Fruit fly (Drosophila melanogaster): ENCODE results near the gene CG14926.

CG14926 gene

dm6 chr2L:11307072-11307471 lies 36.0 kb downstream of the CG14926 start:
- TF ChIP-seq Sp1 (GFP tag; optimal IDR thresholded peaks at IDR 0.05): peak; percentile 14
- no peak for TF ChIP-seq Mio (GFP tag; optimal IDR thresholded peaks at IDR 0.05)

- TF ChIP-seq Mio (GFP tag; optimal IDR thresholded peaks at IDR 0.05) (no peak), sage (GFP tag; optimal IDR thresholded peaks at IDR 0.05) (peak; percentile 75), CG9705 (GFP tag; optimal IDR thresholded peaks at IDR 0.05) (peak; percentile 58), Abd-B (GFP tag; optimal IDR thresholded peaks at IDR 0.05) (no peak), usp (GFP tag; optimal IDR thresholded peaks at IDR 0.05) (no peak), CG32264 (GFP tag; optimal IDR thresholded peaks at IDR 0.05) (peak; percentile 35), dmrt93B (GFP tag; optimal IDR thresholded peaks at IDR 0.05) (peak; percentile 47), foxo (GFP tag; optimal IDR thresholded peaks at IDR 0.05) (peak in 1 of 2 experiments; percentile 81), CrebA (GFP tag; optimal IDR thresholded peaks at IDR 0.05; ENCODE audit: borderline replicate concordance) (peak; percentile 10), Myc (optimal IDR thresholded peaks at IDR 0.05) (no peak), HLH106 (tag; optimal IDR thresholded peaks at IDR 0.05) (peak; percentile 83), h (GFP tag; optimal IDR thresholded peaks at IDR 0.05) (peak; percentile 83), dl (GFP tag; optimal IDR thresholded peaks at IDR 0.05; ENCODE audit: insufficient read depth in 1 of 2, partially characterized antibody in 2 of 2) (no peak), Dif (GFP tag; optimal IDR thresholded peaks at IDR 0.05; ENCODE audit: partially characterized antibody) (no peak), Sp1 (GFP tag; optimal IDR thresholded peaks at IDR 0.05) (peak; percentile 75), dsf (GFP tag; optimal IDR thresholded peaks at IDR 0.05; ENCODE audit: borderline replicate concordance) (no peak), jim (GFP tag; optimal IDR thresholded peaks at IDR 0.05) (no peak), ey (GFP tag; optimal IDR thresholded peaks at IDR 0.05) (peak; percentile 81), Rel (GFP tag; optimal IDR thresholded peaks at IDR 0.05) (no peak), Rel (tag; optimal IDR thresholded peaks at IDR 0.05) (peak; percentile 14), Jra (GFP tag; optimal IDR thresholded peaks at IDR 0.05) (peak; percentile 48), Dfd (GFP tag; optimal IDR thresholded peaks at IDR 0.05) (no peak), Hr78 (GFP tag; optimal IDR thresholded peaks at IDR 0.05) (no peak), GATAd (GFP tag; optimal IDR thresholded peaks at IDR 0.05) (peak; percentile 46), woc (GFP tag; optimal IDR thresholded peaks at IDR 0.05) (peak; percentile 65), fru (GFP tag; optimal IDR thresholded peaks at IDR 0.05) (peak; percentile 78), brk (GFP tag; optimal IDR thresholded peaks at IDR 0.05) (peak; percentile 65), psq (GFP tag; optimal IDR thresholded peaks at IDR 0.05) (peak; percentile 71), OdsH (GFP tag; optimal IDR thresholded peaks at IDR 0.05) (peak; percentile 74), Vsx2 (GFP tag; optimal IDR thresholded peaks at IDR 0.05; ENCODE audit: partially characterized antibody) (no peak), N (GFP tag; optimal IDR thresholded peaks at IDR 0.05) (no peak), pan (optimal IDR thresholded peaks at IDR 0.05) (no peak), sv (GFP tag; optimal IDR thresholded peaks at IDR 0.05) (no peak), lola (GFP tag; optimal IDR thresholded peaks at IDR 0.05) (no peak), tai (GFP tag; optimal IDR thresholded peaks at IDR 0.05) (peak; percentile 77), Hr83 (GFP tag; optimal IDR thresholded peaks at IDR 0.05; ENCODE audit: poor library complexity, severe bottlenecking) (no peak), rgr (GFP tag; optimal IDR thresholded peaks at IDR 0.05) (peak; percentile 75), br (GFP tag; optimal IDR thresholded peaks at IDR 0.05) (peak; percentile 81), Hnf4 (GFP tag; optimal IDR thresholded peaks at IDR 0.05) (peak; percentile 82)
These were observed 37.0 kb downstream of the CG14926 start for dm6 chr2L:11306091-11306490.

dm6 chr2L:11302507-11302906 lies 40.6 kb downstream of the CG14926 start:
- TF ChIP-seq Hr78 (GFP tag; optimal IDR thresholded peaks at IDR 0.05): no peak
- no peak for TF ChIP-seq CG9705 (GFP tag; optimal IDR thresholded peaks at IDR 0.05)
- no peak for TF ChIP-seq h (GFP tag; optimal IDR thresholded peaks at IDR 0.05)
- TF ChIP-seq Sp1 (GFP tag; optimal IDR thresholded peaks at IDR 0.05): no peak
- TF ChIP-seq HLH106 (tag; optimal IDR thresholded peaks at IDR 0.05): no peak
- TF ChIP-seq br (GFP tag; optimal IDR thresholded peaks at IDR 0.05): no peak
